Fruit fly (Drosophila melanogaster) whole organism, embryonic: ENCODE data around the gene CG3091.

Source experiments
- Antp ChIP-seq: fragments of 200-800 bp; sonication (Bioruptor generic); optimal IDR thresholded peaks from 3 replicates; lab custom pipeline; 2016; ENCODE audit warnings: missing biosample characterization, missing genetic modification characterization
- Asciz ChIP-seq: fragments of 200-800 bp; sonication (Bioruptor generic); optimal IDR thresholded peaks from 2 replicates; lab custom pipeline; 2017; ENCODE audit warnings: missing biosample characterization, mild to moderate bottlenecking, missing genetic modification characterization, missing genetic modification reagents
- Atf-2 ChIP-seq: fragments of 200-800 bp; sonication (Bioruptor generic); optimal IDR thresholded peaks from 2 replicates; lab custom pipeline; 2016; ENCODE audit warnings: missing biosample characterization, missing genetic modification characterization
- Bteb2 ChIP-seq: fragments of 200-800 bp; sonication (Bioruptor generic); optimal IDR thresholded peaks from 2 replicates; lab custom pipeline; 2016; ENCODE audit warnings: missing biosample characterization, missing genetic modification characterization
- CG13775 ChIP-seq: fragments of 200-800 bp; sonication (Bioruptor generic); optimal IDR thresholded peaks from 3 replicates; lab custom pipeline; 2017; ENCODE audit warnings: missing biosample characterization, mild to moderate bottlenecking, missing genetic modification characterization
- CG16863 ChIP-seq: fragments of 200-800 bp; sonication (Bioruptor generic); optimal IDR thresholded peaks from 3 replicates; lab custom pipeline; 2016; ENCODE audit warnings: missing biosample characterization, missing genetic modification characterization
- CG2678 ChIP-seq: fragments of 200-800 bp; sonication (Bioruptor generic); optimal IDR thresholded peaks from 3 replicates; lab custom pipeline; 2019; ENCODE audit warnings: missing biosample characterization, mild to moderate bottlenecking, missing genetic modification characterization, moderate library complexity
- CG2712 ChIP-seq: fragments of 200-800 bp; optimal IDR thresholded peaks from 3 replicates; lab custom pipeline; 2019; ENCODE audit warnings: missing biosample characterization, mild to moderate bottlenecking, missing genetic modification characterization, moderate library complexity
- CG30403 ChIP-seq: fragments of 200-800 bp; sonication (Bioruptor generic); optimal IDR thresholded peaks from 3 replicates; lab custom pipeline; 2016; ENCODE audit warnings: missing biosample characterization, missing genetic modification characterization
- CG3838 ChIP-seq: fragments of 200-800 bp; sonication (Bioruptor generic); optimal IDR thresholded peaks from 3 replicates; lab custom pipeline; 2016; ENCODE audit warnings: missing biosample characterization, missing genetic modification characterization
- CG4404 ChIP-seq: fragments of 200-800 bp; sonication (Bioruptor generic); IDR thresholded peaks from 2 replicates; pipeline ENCODE4 v1.3.6; 2022; ENCODE audit warnings: missing biosample characterization, missing genetic modification characterization
- CG4424 ChIP-seq: fragments of 200-800 bp; sonication (Bioruptor generic); optimal IDR thresholded peaks from 3 replicates; lab custom pipeline; 2016; ENCODE audit warnings: missing biosample characterization, missing genetic modification characterization
- CG6683 ChIP-seq: fragments of 200-800 bp; sonication (Bioruptor generic); optimal IDR thresholded peaks from 2 replicates; lab custom pipeline; 2017; ENCODE audit warnings: missing biosample characterization, mild to moderate bottlenecking, missing genetic modification characterization, missing genetic modification reagents
- CG7271 ChIP-seq: fragments of 200-800 bp; sonication (Bioruptor generic); optimal IDR thresholded peaks from 2 replicates; lab custom pipeline; 2018; ENCODE audit warnings: missing biosample characterization, mild to moderate bottlenecking, missing genetic modification characterization, moderate library complexity
- CG8290 ChIP-seq, 3 experiments: fragments of 200-800 bp; sonication (Bioruptor generic); optimal IDR thresholded peaks; 2 replicates each; lab custom pipeline; 2016 to 2019; ENCODE audit warnings: missing biosample characterization in 3 of 3, missing genetic modification characterization in 3 of 3, mild to moderate bottlenecking in 2 of 3, moderate library complexity in 1 of 3
- CG9609 ChIP-seq: fragments of 200-800 bp; sonication (Bioruptor generic); optimal IDR thresholded peaks from 3 replicates; lab custom pipeline; 2016; ENCODE audit warnings: missing biosample characterization, missing genetic modification characterization
- CkIIα-i1 ChIP-seq: fragments of 200-800 bp; sonication (Bioruptor generic); IDR thresholded peaks from 2 replicates; pipeline ENCODE4 v1.3.6; 2022; ENCODE audit warnings: missing biosample characterization, missing genetic modification characterization
- Dip3 ChIP-seq: fragments of 200-800 bp; sonication (Bioruptor generic); optimal IDR thresholded peaks from 3 replicates; lab custom pipeline; 2016; ENCODE audit warnings: missing biosample characterization, missing genetic modification characterization
- Drgx ChIP-seq: fragments of 200-800 bp; sonication (Bioruptor generic); IDR thresholded peaks from 2 replicates; pipeline ENCODE4 v1.3.6; 2022; ENCODE audit warnings: missing biosample characterization, missing genetic modification characterization
- E2f2 ChIP-seq: fragments of 200-800 bp; sonication (Bioruptor generic); IDR thresholded peaks from 2 replicates; pipeline ENCODE4 v1.3.6; 2022; ENCODE audit warnings: missing biosample characterization, missing genetic modification characterization
- Ets65A ChIP-seq: fragments of 200-800 bp; sonication (Bioruptor generic); peaks from one replicate; lab custom pipeline; 2016; ENCODE audit warnings: missing biosample characterization, missing genetic modification characterization
- Fer1 ChIP-seq: fragments of 200-800 bp; sonication (Bioruptor generic); optimal IDR thresholded peaks from 2 replicates; lab custom pipeline; 2017; ENCODE audit warnings: missing biosample characterization, mild to moderate bottlenecking, missing genetic modification characterization
- GATAe ChIP-seq: fragments of 200-800 bp; sonication (Bioruptor generic); conservative IDR thresholded peaks from 2 replicates; pipeline ENCODE4 v1.3.6; 2022; ENCODE audit warnings: missing biosample characterization, missing genetic modification characterization
- Lhr ChIP-seq: fragments of 200-800 bp; sonication (Bioruptor generic); optimal IDR thresholded peaks from 3 replicates; lab custom pipeline; 2017; ENCODE audit warnings: mild to moderate bottlenecking, missing biosample characterization, missing genetic modification reagents, missing genetic modification characterization
- Lim3 ChIP-seq: fragments of 200-800 bp; sonication (Bioruptor generic); IDR thresholded peaks from 2 replicates; pipeline ENCODE4 v1.3.6; 2022; ENCODE audit warnings: missing biosample characterization, missing genetic modification characterization
- Myb ChIP-seq: fragments of 200-800 bp; sonication (Bioruptor generic); optimal IDR thresholded peaks from 2 replicates; lab custom pipeline; 2016; ENCODE audit warnings: missing biosample characterization, missing genetic modification characterization
- NFAT ChIP-seq: fragments of 200-800 bp; sonication (Bioruptor generic); IDR thresholded peaks from 2 replicates; pipeline ENCODE4 v1.3.6; 2022; ENCODE audit warnings: missing biosample characterization, missing genetic modification characterization
- Nf-YB ChIP-seq: fragments of 200-800 bp; sonication (Bioruptor generic); optimal IDR thresholded peaks from 3 replicates; lab custom pipeline; 2019; ENCODE audit warnings: missing biosample characterization, mild to moderate bottlenecking, missing genetic modification characterization, moderate library complexity
- Sox102F ChIP-seq: fragments of 200-800 bp; sonication (Bioruptor generic); optimal IDR thresholded peaks from 2 replicates; lab custom pipeline; 2018; ENCODE audit warnings: missing biosample characterization, mild to moderate bottlenecking, missing genetic modification characterization, moderate library complexity
- ac ChIP-seq: fragments of 200-800 bp; sonication (Bioruptor generic); optimal IDR thresholded peaks from 3 replicates; lab custom pipeline; 2017; ENCODE audit warnings: missing biosample characterization, mild to moderate bottlenecking, missing genetic modification characterization
- al ChIP-seq: fragments of 200-800 bp; sonication (Bioruptor generic); IDR thresholded peaks from 2 replicates; pipeline ENCODE4 v1.3.6; 2022; ENCODE audit warnings: missing biosample characterization, missing genetic modification characterization
- ato ChIP-seq: fragments of 200-800 bp; sonication (Bioruptor generic); IDR thresholded peaks from 2 replicates; pipeline ENCODE4 v1.3.6; 2022; ENCODE audit warnings: missing biosample characterization, missing genetic modification characterization; ENCODE audit not compliant: partially characterized antibody
- bcd ChIP-seq: fragments of 200-800 bp; sonication (Bioruptor generic); optimal IDR thresholded peaks from 2 replicates; lab custom pipeline; 2017; ENCODE audit warnings: missing biosample characterization, mild to moderate bottlenecking, missing genetic modification characterization
- cg ChIP-seq: fragments of 200-800 bp; sonication (Bioruptor generic); optimal IDR thresholded peaks from 3 replicates; lab custom pipeline; 2019; ENCODE audit warnings: missing biosample characterization, mild to moderate bottlenecking, missing genetic modification characterization, moderate library complexity
- dm ChIP-seq: fragments of 200-800 bp; sonication (Bioruptor generic); optimal IDR thresholded peaks from 3 replicates; lab custom pipeline; 2016; ENCODE audit warnings: missing biosample characterization, missing genetic modification characterization
- gt ChIP-seq: fragments of 200-800 bp; sonication (Bioruptor generic); IDR thresholded peaks from 2 replicates; pipeline ENCODE4 v1.3.6; 2022; ENCODE audit warnings: missing biosample characterization, missing genetic modification characterization
- kni ChIP-seq: fragments of 200-800 bp; sonication (Bioruptor generic); optimal IDR thresholded peaks from 3 replicates; lab custom pipeline; 2017; ENCODE audit warnings: mild to moderate bottlenecking, missing biosample characterization, missing genetic modification reagents, missing genetic modification characterization
- lilli ChIP-seq: fragments of 200-800 bp; sonication (Bioruptor generic); optimal IDR thresholded peaks from 3 replicates; lab custom pipeline; 2016; ENCODE audit warnings: missing biosample characterization, missing genetic modification characterization
- pan ChIP-seq, 4 experiments: fragments of >200 bp in 3 of 4; fragments of 200-800 bp in 1 of 4; sonication (Bioruptor generic) in 1 of 4; optimal IDR thresholded peaks in 3 of 4; IDR thresholded peaks in 1 of 4; 2 replicates each; pipeline versions ENCODE4 v1.3.6 to Lab custom; 2017 to 2022; ENCODE audit warnings: missing biosample characterization in 2 of 4, missing genetic modification characterization in 2 of 4, mixed read lengths in 1 of 4
- prd ChIP-seq, 3 experiments: fragments of >200 bp in 2 of 3; fragments of 200-800 bp in 1 of 3; sonication (Bioruptor generic) in 1 of 3; optimal IDR thresholded peaks in 2 of 3; IDR thresholded peaks in 1 of 3; 2 replicates in 2 of 3; 3 replicates in 1 of 3; pipeline versions ENCODE4 v1.3.6 to Lab custom; 2017 to 2022; ENCODE audit warnings: missing biosample characterization in 1 of 3, missing genetic modification characterization in 1 of 3
- row ChIP-seq: fragments of 200-800 bp; sonication (Bioruptor generic); IDR thresholded peaks from 3 replicates; pipeline ENCODE4 v1.3.6; 2022; ENCODE audit warnings: missing biosample characterization, missing genetic modification characterization
- run ChIP-seq: fragments of 200-800 bp; sonication (Bioruptor generic); optimal IDR thresholded peaks from 3 replicates; lab custom pipeline; 2018; ENCODE audit warnings: missing biosample characterization, mild to moderate bottlenecking, missing genetic modification characterization
- schlank ChIP-seq: fragments of 200-800 bp; sonication (Bioruptor generic); optimal IDR thresholded peaks from 2 replicates; lab custom pipeline; 2018; ENCODE audit warnings: missing biosample characterization, mild to moderate bottlenecking, missing genetic modification characterization
- tna ChIP-seq: fragments of 200-800 bp; sonication (Bioruptor generic); IDR thresholded peaks from 2 replicates; pipeline ENCODE4 v1.3.6; 2022; ENCODE audit warnings: missing biosample characterization, missing genetic modification characterization; ENCODE audit not compliant: partially characterized antibody
- vfl ChIP-seq: fragments of 200-800 bp; sonication (Bioruptor generic); optimal IDR thresholded peaks from 2 replicates; lab custom pipeline; 2016; ENCODE audit warnings: missing biosample characterization, missing genetic modification characterization
- zen ChIP-seq: fragments of 200-800 bp; sonication (Bioruptor generic); optimal IDR thresholded peaks from 3 replicates; lab custom pipeline; 2018; ENCODE audit warnings: missing biosample characterization, mild to moderate bottlenecking, missing genetic modification characterization, moderate library complexity
- zfh2 ChIP-seq: fragments of 200-800 bp; sonication (Bioruptor generic); optimal IDR thresholded peaks from 2 replicates; lab custom pipeline; 2016; ENCODE audit warnings: missing biosample characterization, missing genetic modification characterization

The CG3091 gene

DNA sequence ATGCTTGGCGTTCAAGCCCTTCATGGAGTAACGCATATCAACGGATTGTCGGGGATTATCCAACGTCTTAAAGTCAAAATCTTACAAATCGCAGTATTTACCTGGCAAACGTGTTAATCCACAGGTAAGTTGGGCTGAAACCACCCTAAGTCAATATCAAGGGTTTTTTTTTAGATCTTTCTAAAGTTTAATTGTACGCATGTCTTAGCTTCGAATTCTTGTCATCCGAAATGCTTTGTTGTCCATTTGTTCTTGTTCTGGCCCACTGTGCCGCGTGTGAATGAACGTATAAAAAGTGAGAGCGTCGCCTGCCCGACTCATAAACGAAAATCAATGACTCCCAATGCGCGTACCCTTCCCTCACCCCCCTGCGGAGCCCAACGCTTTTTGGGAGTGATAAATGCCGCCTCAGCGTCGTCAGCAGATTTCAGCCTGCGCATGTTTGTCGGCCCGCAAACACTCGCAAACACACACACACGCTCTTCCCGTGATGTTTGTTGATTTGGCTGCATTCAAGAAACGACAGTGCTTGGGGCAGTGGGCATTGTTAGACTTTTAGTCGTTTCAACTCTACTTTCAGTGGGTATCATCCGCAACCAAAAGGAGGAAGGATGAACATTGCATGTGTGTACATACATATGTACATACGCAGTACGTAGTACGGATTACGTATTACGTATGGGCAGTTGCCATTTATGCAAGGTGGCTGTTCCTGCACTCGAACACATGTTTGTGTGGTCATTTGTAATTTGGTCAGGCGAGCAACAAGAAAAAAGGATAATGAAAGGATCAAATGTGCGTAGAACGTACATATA lies 42.4 kb upstream of the CG3091 start (continued):
- TF ChIP-seq CG2712 (tag; lab: Kevin White, UChicago) (peak; percentile 94), Dip3 (GFP tag; lab: Kevin White, UChicago) (peak; percentile 81), CG13775 (GFP tag; lab: Kevin White, UChicago) (peak; percentile 94), CkIIα-i1 (GFP tag; lab: Robert Waterston, UW) (peak; percentile 18; the same call in 1 of the 2 replicates), Lhr (GFP tag; lab: Kevin White, UChicago) (peak; percentile 89), GATAe (GFP tag; lab: Robert Waterston, UW) (no peak), ac (GFP tag; lab: Kevin White, UChicago) (peak; percentile 87), CG4424 (GFP tag; lab: Kevin White, UChicago) (peak; percentile 94), kni (GFP tag; lab: Kevin White, UChicago) (peak; percentile 83), CG6683 (GFP tag; lab: Kevin White, UChicago) (peak; percentile 79), zen (peak; percentile 86), prd (optimal IDR thresholded peaks at IDR 0.05; lab: Kevin White, UChicago) (no peak), prd (GFP tag; IDR thresholded peaks at IDR 0.05; lab: Robert Waterston, UW) (peak; percentile 86), row (GFP tag; lab: Robert Waterston, UW) (peak; percentile 94), run (peak; percentile 91), al (GFP tag; lab: Robert Waterston, UW) (peak; percentile 69), CG9609 (GFP tag; lab: Kevin White, UChicago) (peak; percentile 94), Drgx (GFP tag; lab: Robert Waterston, UW) (peak; percentile 80), Antp (peak; percentile 96), cg (GFP tag; lab: Kevin White, UChicago) (peak; percentile 41), bcd (GFP tag; lab: Kevin White, UChicago) (peak; percentile 95), CG30403 (GFP tag; lab: Kevin White, UChicago) (peak; percentile 95), CG16863 (GFP tag; lab: Kevin White, UChicago) (peak; percentile 95), ato (GFP tag; lab: Robert Waterston, UW) (no peak), E2f2 (peak; percentile 55), Sox102F (peak; percentile 90), pan (optimal IDR thresholded peaks at IDR 0.05; lab: Kevin White, UChicago) (no peak), pan (GFP tag; optimal IDR thresholded peaks at IDR 0.05 in 1 of 2, IDR thresholded peaks at IDR 0.05 in 1 of 2) (peak in 1 of 2 experiments; percentile 64), tna (no peak), dm (GFP tag; lab: Kevin White, UChicago) (peak; percentile 91), NFAT (GFP tag; lab: Robert Waterston, UW) (peak; percentile 55; the same call in 1 of the 2 replicates), CG8290 (GFP tag; optimal IDR thresholded peaks at IDR 0.05; lab: Kevin White, UChicago) (peak; percentile 89), CG8290 (tag; optimal IDR thresholded peaks at IDR 0.05; lab: Kevin White, UChicago) (peak; percentile 75 to 83), CG4404 (GFP tag; lab: Robert Waterston, UW) (peak; percentile 86), gt (GFP tag; lab: Robert Waterston, UW) (peak; percentile 54), CG3838 (GFP tag; lab: Kevin White, UChicago) (peak; percentile 80), Myb (GFP tag; lab: Kevin White, UChicago) (peak; percentile 82), Atf-2 (GFP tag; lab: Kevin White, UChicago) (peak; percentile 97), lilli (GFP tag; lab: Kevin White, UChicago) (peak; percentile 93), CG7271 (tag; lab: Kevin White, UChicago) (no peak), Bteb2 (GFP tag; lab: Kevin White, UChicago) (peak; percentile 85), Lim3 (GFP tag; lab: Robert Waterston, UW) (no peak), schlank (tag; lab: Kevin White, UChicago) (peak; percentile 73), vfl (GFP tag; lab: Kevin White, UChicago) (peak; percentile 83), Nf-YB (GFP tag; lab: Kevin White, UChicago) (peak; percentile 83), Fer1 (GFP tag; lab: Kevin White, UChicago) (peak; percentile 94), zfh2 (peak; percentile 90), Asciz (GFP tag; lab: Kevin White, UChicago) (peak; percentile 85), CG2678 (tag; lab: Kevin White, UChicago) (peak; percentile 96), Ets65A (GFP tag; lab: Kevin White, UChicago) (peak; percentile 99)
